Fruit fly (Drosophila melanogaster) whole organism, embryonic: ENCODE results near the gene hgo.

ENCODE experiments used
- Awh ChIP-seq: fragments of 200-800 bp; sonication (Bioruptor generic); IDR thresholded peaks from 2 replicates; pipeline ENCODE4, ENCODE4 v1.3.6; 2022; ENCODE audit warnings: missing biosample characterization, missing genetic modification characterization
- CG10267 ChIP-seq: fragments of 200-800 bp; sonication (Bioruptor generic); optimal IDR thresholded peaks from 2 replicates; lab custom pipeline; 2018; ENCODE audit warnings: missing biosample characterization, mild to moderate bottlenecking, missing genetic modification characterization, moderate library complexity
- CG10462 ChIP-seq: fragments of 200-800 bp; sonication (Bioruptor generic); optimal IDR thresholded peaks from 2 replicates; lab custom pipeline; 2016; ENCODE audit warnings: missing biosample characterization, missing genetic modification characterization
- CG10979 ChIP-seq: fragments of 200-800 bp; sonication (Bioruptor generic); optimal IDR thresholded peaks from 2 replicates; lab custom pipeline; 2018; ENCODE audit warnings: missing biosample characterization, mild to moderate bottlenecking, missing genetic modification characterization, moderate library complexity
- CG12071 ChIP-seq: fragments of 200-800 bp; sonication (Bioruptor generic); optimal IDR thresholded peaks from 3 replicates; lab custom pipeline; 2018; ENCODE audit warnings: missing biosample characterization, mild to moderate bottlenecking, missing genetic modification characterization
- CG12659 ChIP-seq: fragments of 200-800 bp; sonication (Bioruptor generic); optimal IDR thresholded peaks from 3 replicates; lab custom pipeline; 2017; ENCODE audit warnings: mild to moderate bottlenecking, missing biosample characterization, missing genetic modification reagents, missing genetic modification characterization
- CG17568 ChIP-seq: fragments of 200-800 bp; sonication (Bioruptor generic); optimal IDR thresholded peaks from 2 replicates; lab custom pipeline; 2018; ENCODE audit warnings: missing biosample characterization, mild to moderate bottlenecking, missing genetic modification characterization, moderate library complexity
- CG17912 ChIP-seq: fragments of 200-800 bp; sonication (Bioruptor generic); optimal IDR thresholded peaks from 2 replicates; lab custom pipeline; 2018; ENCODE audit warnings: missing biosample characterization, mild to moderate bottlenecking, missing genetic modification characterization
- CG1832 ChIP-seq: fragments of 200-800 bp; sonication (Bioruptor generic); optimal IDR thresholded peaks from 2 replicates; lab custom pipeline; 2017; ENCODE audit warnings: missing biosample characterization, mild to moderate bottlenecking, missing genetic modification characterization, inconsistent platforms
- CG18764 ChIP-seq: fragments of 200-800 bp; sonication (Bioruptor generic); optimal IDR thresholded peaks from 3 replicates; lab custom pipeline; 2016; ENCODE audit warnings: missing biosample characterization, missing genetic modification characterization
- CG2120 ChIP-seq: fragments of 200-800 bp; sonication (Bioruptor generic); optimal IDR thresholded peaks from 3 replicates; lab custom pipeline; 2016; ENCODE audit warnings: missing biosample characterization, missing genetic modification characterization
- CG2889 ChIP-seq: fragments of 200-800 bp; sonication (Bioruptor generic); IDR thresholded peaks from 3 replicates; pipeline ENCODE4 v1.3.6; 2022; ENCODE audit warnings: missing biosample characterization, missing genetic modification characterization
- CG30020 ChIP-seq: fragments of 200-800 bp; optimal IDR thresholded peaks from 2 replicates; lab custom pipeline; 2019; ENCODE audit warnings: missing biosample characterization, mild to moderate bottlenecking, missing genetic modification characterization, moderate library complexity
- CG33557 ChIP-seq: fragments of 200-800 bp; sonication (Bioruptor generic); optimal IDR thresholded peaks from 2 replicates; lab custom pipeline; 2019; ENCODE audit warnings: missing biosample characterization, mild to moderate bottlenecking, missing genetic modification characterization, moderate library complexity
- CG34422 ChIP-seq: fragments of 200-800 bp; sonication (Bioruptor generic); IDR thresholded peaks from 3 replicates; pipeline ENCODE4 v1.3.6; 2022; ENCODE audit warnings: missing biosample characterization, missing genetic modification characterization
- CG6791 ChIP-seq: fragments of 200-800 bp; sonication (Bioruptor generic); IDR thresholded peaks from 3 replicates; pipeline ENCODE4 v1.3.6; 2022; ENCODE audit warnings: missing biosample characterization, missing genetic modification characterization; ENCODE audit not compliant: partially characterized antibody
- CG8290 ChIP-seq, 3 experiments: fragments of 200-800 bp; sonication (Bioruptor generic); optimal IDR thresholded peaks; 2 replicates each; lab custom pipeline; 2016 to 2019; ENCODE audit warnings: missing biosample characterization in 3 of 3, missing genetic modification characterization in 3 of 3, mild to moderate bottlenecking in 2 of 3, moderate library complexity in 1 of 3
- CG8478 ChIP-seq: fragments of >200 bp; optimal IDR thresholded peaks from 2 replicates; lab custom pipeline; 2018
- Dek ChIP-seq: fragments of 200-800 bp; sonication (Bioruptor generic); optimal IDR thresholded peaks from 3 replicates; lab custom pipeline; 2019; ENCODE audit warnings: missing biosample characterization, mild to moderate bottlenecking, missing genetic modification characterization, moderate library complexity
- Doc3 ChIP-seq: fragments of 200-800 bp; sonication (Bioruptor generic); IDR thresholded peaks from 3 replicates; pipeline ENCODE4 v1.3.6; 2022; ENCODE audit warnings: missing biosample characterization, missing genetic modification characterization; ENCODE audit not compliant: partially characterized antibody
- HLHmδ ChIP-seq: fragments of 200-800 bp; sonication (Bioruptor generic); optimal IDR thresholded peaks from 2 replicates; lab custom pipeline; 2018; ENCODE audit warnings: missing biosample characterization, mild to moderate bottlenecking, missing genetic modification characterization, moderate library complexity
- Hr3 ChIP-seq: fragments of 200-800 bp; sonication (Bioruptor generic); optimal IDR thresholded peaks from 3 replicates; lab custom pipeline; 2016; ENCODE audit warnings: missing biosample characterization, missing genetic modification characterization
- Mes4 ChIP-seq: fragments of 200-800 bp; sonication (Bioruptor generic); optimal IDR thresholded peaks from 2 replicates; lab custom pipeline; 2016; ENCODE audit warnings: missing biosample characterization, missing genetic modification characterization
- Opbp ChIP-seq: fragments of 200-800 bp; sonication (Bioruptor generic); IDR thresholded peaks from 3 replicates; pipeline ENCODE4 v1.3.6; 2022; ENCODE audit warnings: missing biosample characterization, missing genetic modification characterization; ENCODE audit not compliant: partially characterized antibody
- Ptx1 ChIP-seq: fragments of 200-800 bp; sonication (Bioruptor generic); IDR thresholded peaks from 2 replicates; pipeline ENCODE4 v1.3.6; 2022; ENCODE audit warnings: missing biosample characterization, missing genetic modification characterization
- Rfx ChIP-seq: fragments of 200-800 bp; sonication (Bioruptor generic); IDR thresholded peaks from 2 replicates; pipeline ENCODE4 v1.3.6; 2022; ENCODE audit warnings: missing biosample characterization, missing genetic modification characterization
- Scr ChIP-seq: fragments of 200-800 bp; sonication (Bioruptor generic); IDR thresholded peaks from 2 replicates; pipeline ENCODE4 v1.3.6; 2022; ENCODE audit warnings: missing biosample characterization, missing genetic modification characterization; ENCODE audit not compliant: partially characterized antibody
- TFAM ChIP-seq: fragments of 200-800 bp; sonication (Bioruptor generic); optimal IDR thresholded peaks from 2 replicates; lab custom pipeline; 2017; ENCODE audit warnings: missing biosample characterization, missing genetic modification characterization, inconsistent platforms
- Trl ChIP-seq, 3 experiments: fragments of >200 bp in 2 of 3; fragments of 200-800 bp in 1 of 3; sonication (Bioruptor generic) in 1 of 3; optimal IDR thresholded peaks; 2 replicates in 1 of 3; 3 replicates in 2 of 3; lab custom pipeline; 2016 to 2017; ENCODE audit warnings: missing biosample characterization in 1 of 3, missing genetic modification characterization in 1 of 3
- YL-1 ChIP-seq: fragments of 200-800 bp; sonication (Bioruptor generic); optimal IDR thresholded peaks from 3 replicates; lab custom pipeline; 2017; ENCODE audit warnings: missing biosample characterization, mild to moderate bottlenecking, missing genetic modification characterization
- amos ChIP-seq: fragments of 200-800 bp; sonication (Bioruptor generic); IDR thresholded peaks from 2 replicates; pipeline ENCODE4 v1.3.6; 2022; ENCODE audit warnings: missing biosample characterization, missing genetic modification characterization; ENCODE audit not compliant: partially characterized antibody
- bbx ChIP-seq: fragments of 200-800 bp; sonication (Bioruptor generic); IDR thresholded peaks from 2 replicates; pipeline ENCODE4 v1.3.6; 2022; ENCODE audit warnings: missing biosample characterization, missing genetic modification characterization; ENCODE audit not compliant: partially characterized antibody
- crol ChIP-seq: fragments of 200-800 bp; sonication (Bioruptor generic); IDR thresholded peaks from 2 replicates; pipeline ENCODE4 v1.3.6; 2022; ENCODE audit warnings: missing biosample characterization, missing genetic modification characterization
- crp ChIP-seq, 2 experiments: fragments of 200-800 bp; sonication (Bioruptor generic); optimal IDR thresholded peaks; 2 replicates in 1 of 2; 3 replicates in 1 of 2; lab custom pipeline; 2017; ENCODE audit warnings: missing biosample characterization in 2 of 2, missing genetic modification characterization in 2 of 2, mild to moderate bottlenecking in 1 of 2, moderate library complexity in 1 of 2
- hbn ChIP-seq: fragments of 200-800 bp; sonication (Bioruptor generic); IDR thresholded peaks from 2 replicates; pipeline ENCODE4 v1.3.6; 2022; ENCODE audit warnings: missing biosample characterization, missing genetic modification characterization; ENCODE audit not compliant: partially characterized antibody
- ind ChIP-seq: fragments of 200-800 bp; sonication (Bioruptor generic); optimal IDR thresholded peaks from 3 replicates; lab custom pipeline; 2016; ENCODE audit warnings: missing biosample characterization, missing genetic modification characterization
- kay ChIP-seq: fragments of 200-800 bp; sonication (Bioruptor generic); optimal IDR thresholded peaks from 2 replicates; lab custom pipeline; 2016; ENCODE audit warnings: missing biosample characterization, missing genetic modification characterization
- nerfin-2 ChIP-seq: fragments of 200-800 bp; sonication (Bioruptor generic); IDR thresholded peaks from 2 replicates; pipeline ENCODE4 v1.3.6; 2022; ENCODE audit warnings: missing biosample characterization, missing genetic modification characterization; ENCODE audit not compliant: partially characterized antibody
- oc ChIP-seq: fragments of 200-800 bp; sonication (Bioruptor generic); optimal IDR thresholded peaks from 2 replicates; lab custom pipeline; 2018; ENCODE audit warnings: missing biosample characterization, mild to moderate bottlenecking, missing genetic modification characterization, moderate library complexity
- p53 ChIP-seq: fragments of 200-800 bp; sonication (Bioruptor generic); optimal IDR thresholded peaks from 2 replicates; lab custom pipeline; 2016; ENCODE audit warnings: missing biosample characterization, missing genetic modification characterization
- pho ChIP-seq: fragments of 200-800 bp; sonication (Bioruptor generic); optimal IDR thresholded peaks from 2 replicates; lab custom pipeline; 2016; ENCODE audit warnings: missing biosample characterization, missing genetic modification characterization
- rib ChIP-seq: fragments of 200-800 bp; sonication (Bioruptor generic); IDR thresholded peaks from 2 replicates; pipeline ENCODE4 v1.3.6; 2022; ENCODE audit warnings: missing biosample characterization, missing genetic modification characterization
- row ChIP-seq: fragments of 200-800 bp; sonication (Bioruptor generic); IDR thresholded peaks from 3 replicates; pipeline ENCODE4 v1.3.6; 2022; ENCODE audit warnings: missing biosample characterization, missing genetic modification characterization
- sens ChIP-seq: fragments of 200-800 bp; sonication (Bioruptor generic); peaks from one replicate; lab custom pipeline; 2016; ENCODE audit warnings: missing biosample characterization, missing genetic modification characterization
- shn ChIP-seq: fragments of 200-800 bp; sonication (Bioruptor generic); optimal IDR thresholded peaks from 3 replicates; lab custom pipeline; 2016; ENCODE audit warnings: missing biosample characterization, missing genetic modification characterization
- sna ChIP-seq: fragments of 200-800 bp; sonication (Bioruptor generic); IDR thresholded peaks from 2 replicates; pipeline ENCODE4 v1.3.6; 2022; ENCODE audit warnings: missing biosample characterization, missing genetic modification characterization; ENCODE audit not compliant: partially characterized antibody
- stwl ChIP-seq: fragments of 200-800 bp; sonication (Bioruptor generic); optimal IDR thresholded peaks from 3 replicates; lab custom pipeline; 2018; ENCODE audit warnings: missing biosample characterization, mild to moderate bottlenecking, missing genetic modification characterization, moderate library complexity
- zfh1 ChIP-seq: fragments of 200-800 bp; sonication (Bioruptor generic); IDR thresholded peaks from 3 replicates; pipeline ENCODE4 v1.3.6; 2022; ENCODE audit warnings: missing biosample characterization, missing genetic modification characterization

hgo gene

dm6 chr2L:11091111-11091510 lies 45.1 kb upstream of the hgo start, which contains the start of gene Wdr59 (continued):
- TF ChIP-seq zfh1 (GFP tag; lab: Robert Waterston, UW) (peak; percentile 52; the same call in 2 of the 3 replicates), pho (GFP tag; lab: Kevin White, UChicago) (peak; percentile 28), CG33557 (no peak), Trl (optimal IDR thresholded peaks at IDR 0.05; lab: Kevin White, UChicago) (no peak), Trl (GFP tag; optimal IDR thresholded peaks at IDR 0.05; lab: Kevin White, UChicago) (no peak), YL-1 (GFP tag; lab: Kevin White, UChicago) (peak; percentile 25), Scr (peak; percentile 81), CG34422 (GFP tag; lab: Robert Waterston, UW) (no peak; the same call in 2 of the 3 replicates), CG17912 (GFP tag; lab: Kevin White, UChicago) (no peak), hbn (GFP tag; lab: Robert Waterston, UW) (peak; percentile 77), CG10462 (GFP tag; lab: Kevin White, UChicago) (no peak), CG10267 (tag; lab: Kevin White, UChicago) (peak; percentile 69), CG6791 (GFP tag; lab: Robert Waterston, UW) (peak; percentile 48; the same call in 1 of the 3 replicates), CG30020 (tag; lab: Kevin White, UChicago) (peak; percentile 44), Hr3 (GFP tag; lab: Kevin White, UChicago) (peak; percentile 53), Ptx1 (0 out of 2 replicates have a peak, but pooled peaks have one; percentile 20), shn (GFP tag; lab: Kevin White, UChicago) (no peak), sens (peak; percentile 80), CG2120 (peak; percentile 62), p53 (no peak), CG10979 (peak; percentile 32), CG18764 (GFP tag; lab: Kevin White, UChicago) (peak; percentile 19), Rfx (GFP tag; lab: Robert Waterston, UW) (peak; percentile 51; the same call in 1 of the 2 replicates), sna (GFP tag; lab: Robert Waterston, UW) (peak; percentile 52), CG1832 (GFP tag; lab: Kevin White, UChicago) (no peak), CG8290 (GFP tag; optimal IDR thresholded peaks at IDR 0.05; lab: Kevin White, UChicago) (peak; percentile 28), CG8290 (tag; optimal IDR thresholded peaks at IDR 0.05; lab: Kevin White, UChicago) (no peak), kay (GFP tag; lab: Kevin White, UChicago) (no peak)
- TF ChIP-seq, all 482 proteins: peak for 122

dm6 chr2L:11100516-11101061 lies 35.6 kb upstream of the hgo start, which contains the start of gene Ge-1:
Gene Ge-1 (minus strand): TSS chr2L:11100888.
- no peak for TF ChIP-seq Awh (GFP tag; lab: Robert Waterston, UW)
- TF ChIP-seq CG12659 (GFP tag; lab: Kevin White, UChicago) = peak; percentile 18
- TF ChIP-seq bbx (GFP tag; lab: Robert Waterston, UW) = peak; percentile 53; the same call in 1 of the 2 replicates
- peak; percentile 45 for TF ChIP-seq stwl (tag; lab: Kevin White, UChicago)
- TF ChIP-seq CG12071 (GFP tag; lab: Kevin White, UChicago) = no peak
- peak; percentile 90 for TF ChIP-seq rib
- TF ChIP-seq CG2889 (GFP tag; lab: Robert Waterston, UW) = no peak
- TF ChIP-seq amos (GFP tag; lab: Robert Waterston, UW) = peak; percentile 58
- peak in 1 of 2 experiments; percentile 4 for TF ChIP-seq crp (GFP tag; optimal IDR thresholded peaks at IDR 0.05; lab: Kevin White, UChicago)
- no peak for TF ChIP-seq ind (GFP tag; lab: Kevin White, UChicago)
- no peak for TF ChIP-seq Mes4 (GFP tag; lab: Kevin White, UChicago)
- TF ChIP-seq Dek (tag; lab: Kevin White, UChicago) = no peak
- 0 out of 3 replicates have a peak, but pooled peaks have one; percentile 27 for TF ChIP-seq Doc3 (GFP tag; lab: Robert Waterston, UW)
- no peak for TF ChIP-seq crol (GFP tag; lab: Robert Waterston, UW)
- TF ChIP-seq CG17568 (GFP tag; lab: Kevin White, UChicago) = no peak
- TF ChIP-seq CG8478 = no peak
- TF ChIP-seq oc (tag; lab: Kevin White, UChicago) = no peak
- peak; percentile 40; the same call in 1 of the 2 replicates for TF ChIP-seq nerfin-2 (GFP tag; lab: Robert Waterston, UW)
- no peak for TF ChIP-seq HLHmδ (GFP tag; lab: Kevin White, UChicago)
- no peak for TF ChIP-seq TFAM (GFP tag; lab: Kevin White, UChicago)
- peak; percentile 26; the same call in 1 of the 3 replicates for TF ChIP-seq row
- TF ChIP-seq Opbp (GFP tag; lab: Robert Waterston, UW) = peak; percentile 53; the same call in 2 of the 3 replicates
